Worm (Caenorhabditis elegans): Measurements from ENCODE around the gene F20B6.4.

The F20B6.4 gene

ce11 chrX:4144136-4144781 lies 52.1 kb downstream of the F20B6.4 start (continued):
- TF ChIP-seq efl-1 (optimal IDR thresholded peaks at IDR 0.05) (no peak), efl-1 (GFP tag; optimal IDR thresholded peaks at IDR 0.05 in 1 of 2) (peak in 1 of 2 experiments; percentile 92), lin-35 (GFP tag; optimal IDR thresholded peaks at IDR 0.05) (peak in 1 of 2 experiments; percentile 60)
